In the genomic region with DNA sequence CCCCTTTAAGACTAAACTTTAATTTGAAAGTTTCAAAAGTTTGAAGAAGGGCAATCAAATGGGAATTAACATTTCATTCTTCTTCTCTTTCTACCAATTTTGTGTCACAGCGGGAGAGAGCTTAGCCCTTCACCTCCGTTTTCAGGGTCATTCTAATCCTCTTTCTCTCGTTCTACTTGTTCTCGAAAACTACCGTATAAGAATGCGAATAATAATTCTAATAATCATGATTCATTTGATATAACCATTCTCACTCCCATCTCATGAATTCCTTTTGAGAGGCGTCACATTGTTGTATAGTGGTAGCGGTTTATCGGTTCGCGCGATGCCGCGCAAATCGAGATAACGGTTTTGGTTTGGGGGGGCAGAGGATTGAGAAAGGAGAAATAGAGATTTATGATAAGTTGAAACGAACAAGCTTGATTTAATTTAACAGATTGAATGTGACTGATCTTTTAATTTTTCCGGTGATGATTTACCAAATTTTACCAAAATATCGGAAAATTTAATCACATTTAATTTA, we compare ENCODE assay signal across 6 worm cellular contexts.
A peak's percentile ranks its signal among the peaks of the same experiment; 100 is the strongest.
TF ChIP-seq lines count a peak whose summit lies in the region.

No protein-coding gene starts in this region.

TF ChIP-seq in whole organism, L1 larva, 84 proteins besides CTCF, POLR2A, EP300 and RAD21 (continues in another document):
- peak; percentile 2 for TF ChIP-seq lin-14 (GFP tag; optimal IDR thresholded peaks at IDR 0.05; lab: Kevin White, UChicago)
- no peak for TF ChIP-seq unc-62 (GFP tag; optimal IDR thresholded peaks at IDR 0.05; lab: Kevin White, UChicago)
- TF ChIP-seq tlp-1 (tag; optimal IDR thresholded peaks at IDR 0.05; lab: Kevin White, UChicago) = no peak
- no peak for TF ChIP-seq nhr-47 (tag; optimal IDR thresholded peaks at IDR 0.05; lab: Kevin White, UChicago)
- no peak for TF ChIP-seq ama-1 (optimal IDR thresholded peaks at IDR 0.05; lab: Kevin White, UChicago)
- TF ChIP-seq nhr-85 (tag; lab: Kevin White, UChicago) = peak; percentile 60
- TF ChIP-seq lsy-2 (tag; optimal IDR thresholded peaks at IDR 0.05; lab: Kevin White, UChicago) = peak in 1 of 2 experiments; percentile 13
- TF ChIP-seq nhr-20 (tag; optimal IDR thresholded peaks at IDR 0.05; lab: Kevin White, UChicago) = no peak
- no peak for TF ChIP-seq hlh-17 (GFP tag; optimal IDR thresholded peaks at IDR 0.05; lab: Kevin White, UChicago; ENCODE audit: borderline replicate concordance)
- no peak for TF ChIP-seq C16A3.4 (tag; optimal IDR thresholded peaks at IDR 0.05; lab: Kevin White, UChicago)
- no peak for TF ChIP-seq sptf-1 (tag; optimal IDR thresholded peaks at IDR 0.05; lab: Kevin White, UChicago)
- TF ChIP-seq nhr-76 (tag; optimal IDR thresholded peaks at IDR 0.05; lab: Kevin White, UChicago) = no peak
- no peak for TF ChIP-seq sox-4 (tag; optimal IDR thresholded peaks at IDR 0.05; lab: Kevin White, UChicago)
- TF ChIP-seq snu-23 (GFP tag; optimal IDR thresholded peaks at IDR 0.05; lab: Kevin White, UChicago) = peak; percentile 13
- no peak for TF ChIP-seq dsc-1 (tag; optimal IDR thresholded peaks at IDR 0.05; lab: Kevin White, UChicago)

TF ChIP-seq in whole organism, L2 larva, 48 proteins besides CTCF, POLR2A, EP300 and RAD21:
- no peak for TF ChIP-seq Y55F3AM.14 (GFP tag; optimal IDR thresholded peaks at IDR 0.05; lab: Kevin White, UChicago)
- TF ChIP-seq nhr-25 (tag; optimal IDR thresholded peaks at IDR 0.05; lab: Kevin White, UChicago) = peak; percentile 54

TF ChIP-seq in whole organism, L3 larva, 47 proteins besides CTCF, POLR2A, EP300 and RAD21:
- TF ChIP-seq nhr-25 (tag; optimal IDR thresholded peaks at IDR 0.05; lab: Kevin White, UChicago) (peak; percentile 50), hmg-11 (tag; optimal IDR thresholded peaks at IDR 0.05; lab: Kevin White, UChicago) (no peak), nhr-23 (tag; optimal IDR thresholded peaks at IDR 0.05; lab: Kevin White, UChicago) (peak; percentile 11)

TF ChIP-seq in whole organism, L4 larva, 104 proteins besides CTCF, POLR2A, EP300 and RAD21:
- no peak for TF ChIP-seq unc-62 (GFP tag; optimal IDR thresholded peaks at IDR 0.05 in 1 of 2; lab: Kevin White, UChicago)
- no peak for TF ChIP-seq unc-62 (tag; optimal IDR thresholded peaks at IDR 0.05; lab: Kevin White, UChicago)
- peak; percentile 39 for TF ChIP-seq aha-1 (tag; lab: Kevin White, UChicago)
- 0 out of 2 replicates have a peak, but pooled peaks have one; percentile 31 for TF ChIP-seq hmg-1.1 (GFP tag; IDR thresholded peaks at IDR 0.05; lab: Robert Waterston, UW)

TF ChIP-seq in whole organism, late embryonic, 69 proteins besides CTCF, POLR2A, EP300 and RAD21:
- no peak for TF ChIP-seq ttx-3 (tag; optimal IDR thresholded peaks at IDR 0.05; lab: Kevin White, UChicago)
- TF ChIP-seq ref-2 (tag; optimal IDR thresholded peaks at IDR 0.05; lab: Kevin White, UChicago) = peak; percentile 13
- TF ChIP-seq ceh-6 (GFP tag; optimal IDR thresholded peaks at IDR 0.05; lab: Kevin White, UChicago) = no peak
- no peak for TF ChIP-seq hlh-6 (tag; optimal IDR thresholded peaks at IDR 0.05; lab: Kevin White, UChicago)
- TF ChIP-seq rnt-1 (tag; optimal IDR thresholded peaks at IDR 0.05; lab: Kevin White, UChicago) = peak; percentile 2
- no peak for TF ChIP-seq tbx-2 (tag; optimal IDR thresholded peaks at IDR 0.05; lab: Kevin White, UChicago)

TF ChIP-seq in whole organism, mixed stage, embryonic, 35 proteins besides CTCF, POLR2A, EP300 and RAD21:
- TF ChIP-seq flh-1 (GFP tag; optimal IDR thresholded peaks at IDR 0.05; lab: Kevin White, UChicago) (no peak), ham-2 (GFP tag; optimal IDR thresholded peaks at IDR 0.05; lab: Kevin White, UChicago) (peak; percentile 78), zip-8 (tag; optimal IDR thresholded peaks at IDR 0.05; lab: Kevin White, UChicago) (no peak), elt-1 (tag; optimal IDR thresholded peaks at IDR 0.05; lab: Kevin White, UChicago; ENCODE audit: borderline replicate concordance, insufficient read depth) (peak; percentile 68)
